Worm (Caenorhabditis elegans): ENCODE data around the gene kxd-1.

DNA sequence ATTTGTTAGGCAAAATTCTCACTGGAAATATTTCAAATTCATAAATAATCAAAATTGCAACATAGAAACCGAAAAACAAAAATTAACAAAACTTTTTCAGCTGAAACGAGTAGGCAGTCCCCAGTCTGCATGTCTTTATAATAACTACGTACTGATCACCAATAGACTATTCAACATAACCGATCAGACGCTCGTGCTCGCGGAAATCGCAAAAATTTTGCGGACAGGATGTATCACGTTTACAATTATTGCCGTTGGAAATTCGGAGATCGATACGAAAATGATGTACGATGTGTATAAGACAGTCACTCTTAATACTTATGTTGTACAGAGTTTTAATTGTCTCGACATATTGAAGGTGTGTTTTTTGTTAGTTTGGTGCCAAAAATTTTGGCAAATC, 19.9 kb upstream of the kxd-1 start:
- TF ChIP-seq fkh-10 (GFP tag; optimal IDR thresholded peaks at IDR 0.05): no peak
- no peak for TF ChIP-seq odd-2 (tag; optimal IDR thresholded peaks at IDR 0.05)
- TF ChIP-seq ceh-14 (tag; optimal IDR thresholded peaks at IDR 0.05): no peak
- TF ChIP-seq unc-55 (GFP tag; optimal IDR thresholded peaks at IDR 0.05): no peak
- TF ChIP-seq pros-1 (tag; optimal IDR thresholded peaks at IDR 0.05): no peak
- no peak for TF ChIP-seq elt-2 (tag; optimal IDR thresholded peaks at IDR 0.05)
- TF ChIP-seq K09A11.1 (tag; optimal IDR thresholded peaks at IDR 0.05; ENCODE audit: insufficient read depth): no peak
- TF ChIP-seq lin-11 (tag; optimal IDR thresholded peaks at IDR 0.05): no peak
- TF ChIP-seq hlh-15 (tag; optimal IDR thresholded peaks at IDR 0.05): no peak
- TF ChIP-seq nhr-11 (tag; optimal IDR thresholded peaks at IDR 0.05): no peak
- TF ChIP-seq hlh-13 (GFP tag; optimal IDR thresholded peaks at IDR 0.05): no peak
- TF ChIP-seq sox-4 (tag; optimal IDR thresholded peaks at IDR 0.05): no peak
